Worm (Caenorhabditis elegans) whole organism, early embryonic: ENCODE results near the gene F42A6.6.

Source experiments
- F13C5.2 ChIP-seq: sonication (generic microtip); optimal IDR thresholded peaks from 2 replicates; lab custom pipeline; 2017; ENCODE audit warnings: mild to moderate bottlenecking, missing genetic modification characterization, inconsistent platforms, missing compliant biosample characterization
- aly-1 ChIP-seq: sonication (generic microtip); optimal IDR thresholded peaks from 2 replicates; lab custom pipeline; 2016; ENCODE audit warnings: missing genetic modification characterization, missing compliant biosample characterization
- ceh-13 ChIP-seq: fragments of 200-800 bp; sonication (Bioruptor generic); optimal IDR thresholded peaks from 2 replicates; lab custom pipeline; 2018; ENCODE audit warnings: mild to moderate bottlenecking, missing genetic modification characterization, missing compliant biosample characterization
- hmg-4 ChIP-seq: fragments of 200-800 bp; sonication (Bioruptor generic); optimal IDR thresholded peaks from 2 replicates; lab custom pipeline; 2018; ENCODE audit warnings: mild to moderate bottlenecking, missing genetic modification characterization, missing compliant biosample characterization
- sea-1 ChIP-seq: fragments of 200-800 bp; sonication (Bioruptor generic); conservative IDR thresholded peaks from 2 replicates; pipeline ENCODE4 v1.3.6; 2022; ENCODE audit warnings: missing genetic modification characterization, missing compliant biosample characterization

F42A6.6 gene

ce11 chrIV:3291977-3292561, 44.6 kb downstream of the F42A6.6 start, which contains the start of gene W08E12.8:
Gene W08E12.8 (plus strand): TSS chrIV:3292371.
- TF ChIP-seq hmg-4 (GFP tag; lab: Kevin White, UChicago) (no peak), aly-1 (tag; lab: Kevin White, UChicago) (no peak), sea-1 (no peak), ceh-13 (GFP tag; lab: Kevin White, UChicago) (no peak)

DNA sequence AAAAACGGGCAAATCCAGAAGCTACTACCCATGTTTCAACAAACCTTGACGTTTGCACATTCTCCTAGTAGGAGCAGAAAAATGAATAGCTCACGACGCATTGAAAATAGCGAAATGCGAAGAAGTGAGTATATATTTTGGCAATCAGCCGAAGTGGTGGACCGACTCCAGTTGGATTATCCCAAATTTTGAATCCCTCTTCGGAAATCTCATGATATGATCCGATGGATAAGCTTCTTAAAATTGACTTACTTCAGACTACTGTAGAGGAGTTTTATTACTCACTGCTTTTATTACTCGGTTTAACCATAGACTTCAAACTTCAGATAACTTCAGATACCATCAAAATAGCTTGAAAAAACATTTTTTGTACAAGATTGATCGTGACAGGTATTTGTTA, 47.4 kb downstream of the F42A6.6 start, which contains the start of gene gcy-23:
gcy-23 (minus strand) TSS at position 101 of the 400 bp plus-strand sequence.
- no peak for TF ChIP-seq F13C5.2 (tag; lab: Kevin White, UChicago)
